Worm (Caenorhabditis elegans): Measurements from ENCODE around the gene F29F11.20.

F29F11.20 gene

ce11 chrV:10711829-10712607, 24.3 kb downstream of the F29F11.20 start (continued):
- TF ChIP-seq F10B5.3 (tag; optimal IDR thresholded peaks at IDR 0.05) (no peak), unc-130 (GFP tag; optimal IDR thresholded peaks at IDR 0.05) (no peak), unc-39 (tag; optimal IDR thresholded peaks at IDR 0.05) (no peak), Y5F2A.4 (GFP tag; optimal IDR thresholded peaks at IDR 0.05) (peak; percentile 31), mdt-29 (GFP tag; IDR thresholded peaks at IDR 0.05) (no peak), dmd-9 (GFP tag; IDR thresholded peaks at IDR 0.05) (no peak), nhr-48 (tag; optimal IDR thresholded peaks at IDR 0.05) (no peak), mxl-3 (GFP tag; optimal IDR thresholded peaks at IDR 0.05) (no peak), D1046.2 (GFP tag; IDR thresholded peaks at IDR 0.05) (no peak), egl-27 (tag; optimal IDR thresholded peaks at IDR 0.05) (no peak), nhr-10 (tag; optimal IDR thresholded peaks at IDR 0.05) (no peak), ZK546.5 (tag; optimal IDR thresholded peaks at IDR 0.05) (no peak), dve-1 (tag; optimal IDR thresholded peaks at IDR 0.05; ENCODE audit: insufficient read depth) (no peak), Y75B8A.6 (GFP tag; IDR thresholded peaks at IDR 0.05) (no peak), php-3 (GFP tag; IDR thresholded peaks at IDR 0.05) (no peak), tag-97 (GFP tag; IDR thresholded peaks at IDR 0.05) (no peak), attf-4 (tag; optimal IDR thresholded peaks at IDR 0.05) (no peak), fkh-10 (GFP tag; optimal IDR thresholded peaks at IDR 0.05) (no peak), T26A8.4 (GFP tag; IDR thresholded peaks at IDR 0.05) (peak; percentile 21; the same call in 1 of the 2 replicates), lin-39 (tag; optimal IDR thresholded peaks at IDR 0.05) (no peak), zfp-3 (GFP tag; conservative IDR thresholded peaks at IDR 0.05) (0 out of 2 replicates have a peak, but pooled peaks have one; percentile 47), dpl-1 (GFP tag; optimal IDR thresholded peaks at IDR 0.05) (no peak), F37D6.2 (tag; optimal IDR thresholded peaks at IDR 0.05) (peak; percentile 18), rbr-2 (tag; optimal IDR thresholded peaks at IDR 0.05) (no peak), ceh-32 (tag; optimal IDR thresholded peaks at IDR 0.05; ENCODE audit: poor library complexity) (no peak), daf-19 (GFP tag; conservative IDR thresholded peaks at IDR 0.05) (no peak), mxl-2 (GFP tag; conservative IDR thresholded peaks at IDR 0.05) (no peak), set-16 (GFP tag; IDR thresholded peaks at IDR 0.05) (no peak), dmd-6 (GFP tag; IDR thresholded peaks at IDR 0.05) (no peak), nhr-76 (tag; optimal IDR thresholded peaks at IDR 0.05) (no peak), sdz-12 (GFP tag; optimal IDR thresholded peaks at IDR 0.05) (peak; percentile 4), nhr-6 (tag; optimal IDR thresholded peaks at IDR 0.05) (no peak), jun-1 (tag; optimal IDR thresholded peaks at IDR 0.05) (no peak), lir-3 (tag; optimal IDR thresholded peaks at IDR 0.05) (no peak), egl-43 (GFP tag; IDR thresholded peaks at IDR 0.05) (0 out of 2 replicates have a peak, but pooled peaks have one; percentile 21), pqm-1 (tag; optimal IDR thresholded peaks at IDR 0.05) (no peak), nhr-42 (GFP tag; IDR thresholded peaks at IDR 0.05) (no peak; the same call in 1 of the 2 replicates), F26F4.8 (GFP tag; conservative IDR thresholded peaks at IDR 0.05) (no peak), ctbp-1 (GFP tag; IDR thresholded peaks at IDR 0.05) (no peak), ztf-11 (tag; optimal IDR thresholded peaks at IDR 0.05) (no peak), dmd-8 (GFP tag; IDR thresholded peaks at IDR 0.05) (no peak), lsy-2 (tag; optimal IDR thresholded peaks at IDR 0.05) (no peak), nhr-41 (GFP tag; IDR thresholded peaks at IDR 0.05) (no peak), ZK337.2 (GFP tag; IDR thresholded peaks at IDR 0.05) (no peak), mep-1 (tag; optimal IDR thresholded peaks at IDR 0.05) (peak; percentile 47), hlh-30 (tag; optimal IDR thresholded peaks at IDR 0.05; ENCODE audit: insufficient read depth) (no peak), daf-12 (tag; optimal IDR thresholded peaks at IDR 0.05) (no peak), spr-1 (tag; optimal IDR thresholded peaks at IDR 0.05) (no peak), ceh-20 (GFP tag; IDR thresholded peaks at IDR 0.05) (no peak), lin-1 (GFP tag; IDR thresholded peaks at IDR 0.05) (no peak), lin-13 (GFP tag; optimal IDR thresholded peaks at IDR 0.05) (no peak)
